Fruit fly (Drosophila melanogaster) whole organism, prepupa: ENCODE data around the gene Gcn2.

Experiments used
- Blimp-1 ChIP-seq: fragments of 200-800 bp; sonication (Bioruptor generic); optimal IDR thresholded peaks from 3 replicates; lab custom pipeline; 2017; ENCODE audit warnings: missing biosample characterization, missing genetic modification characterization, mild to moderate bottlenecking, moderate library complexity, missing genetic modification reagents
- CG10631 ChIP-seq: fragments of 200-800 bp; sonication (Bioruptor generic); optimal IDR thresholded peaks from 2 replicates; lab custom pipeline; 2016; ENCODE audit warnings: missing biosample characterization, missing genetic modification characterization
- CG10669 ChIP-seq: fragments of 200-800 bp; sonication (Bioruptor generic); optimal IDR thresholded peaks from 3 replicates; lab custom pipeline; 2018; ENCODE audit warnings: missing biosample characterization, mild to moderate bottlenecking, missing genetic modification characterization, moderate library complexity
- CG11294 ChIP-seq: fragments of 200-800 bp; sonication (Bioruptor generic); IDR thresholded peaks from 2 replicates; pipeline ENCODE4 v1.3.6; 2022; ENCODE audit warnings: missing biosample characterization, missing genetic modification characterization
- CG11762 ChIP-seq: fragments of 200-800 bp; sonication (Bioruptor generic); optimal IDR thresholded peaks from 3 replicates; lab custom pipeline; 2016; ENCODE audit warnings: missing biosample characterization, missing genetic modification characterization; ENCODE audit not compliant: insufficient read depth
- CG11902 ChIP-seq: fragments of 200-800 bp; sonication (Bioruptor generic); optimal IDR thresholded peaks from 3 replicates; lab custom pipeline; 2016; ENCODE audit warnings: missing biosample characterization, missing genetic modification characterization
- CG15336 ChIP-seq: fragments of 200-800 bp; sonication (Bioruptor generic); IDR thresholded peaks from 2 replicates; pipeline ENCODE4 v1.3.6; 2022; ENCODE audit warnings: missing biosample characterization, missing genetic modification characterization
- CG1621 ChIP-seq: fragments of 200-800 bp; sonication (Bioruptor generic); optimal IDR thresholded peaks from 3 replicates; lab custom pipeline; 2018; ENCODE audit warnings: missing biosample characterization, mild to moderate bottlenecking, missing genetic modification characterization
- CG16779 ChIP-seq: fragments of 200-800 bp; sonication (Bioruptor generic); optimal IDR thresholded peaks from 3 replicates; lab custom pipeline; 2017; ENCODE audit warnings: missing biosample characterization, mild to moderate bottlenecking, missing genetic modification characterization
- CG3032 ChIP-seq: fragments of 200-800 bp; optimal IDR thresholded peaks from 2 replicates; lab custom pipeline; 2019; ENCODE audit warnings: missing biosample characterization, mild to moderate bottlenecking, missing genetic modification characterization, moderate library complexity
- CG31627 ChIP-seq: fragments of 200-800 bp; sonication (Bioruptor generic); optimal IDR thresholded peaks from 3 replicates; lab custom pipeline; 2016; ENCODE audit warnings: missing biosample characterization, missing genetic modification characterization
- CG32006 ChIP-seq: fragments of 200-800 bp; sonication (Bioruptor generic); optimal IDR thresholded peaks from 3 replicates; lab custom pipeline; 2017; ENCODE audit warnings: missing biosample characterization, mild to moderate bottlenecking, missing genetic modification characterization
- CG34406 ChIP-seq: fragments of 200-800 bp; sonication (Bioruptor generic); optimal IDR thresholded peaks from 3 replicates; lab custom pipeline; 2016; ENCODE audit warnings: missing biosample characterization, missing genetic modification characterization
- CG4318 ChIP-seq: fragments of 200-800 bp; sonication (Bioruptor generic); optimal IDR thresholded peaks from 3 replicates; lab custom pipeline; 2017; ENCODE audit warnings: missing biosample characterization, mild to moderate bottlenecking, missing genetic modification characterization
- CG6163 ChIP-seq: fragments of 200-800 bp; sonication (Bioruptor generic); IDR thresholded peaks from 3 replicates; pipeline ENCODE4 v1.3.6; 2022; ENCODE audit warnings: missing biosample characterization, missing genetic modification characterization
- CG6276 ChIP-seq: fragments of 200-800 bp; sonication (Bioruptor generic); optimal IDR thresholded peaks from 2 replicates; lab custom pipeline; 2017; ENCODE audit warnings: missing biosample characterization, mild to moderate bottlenecking, missing genetic modification characterization
- CG6792 ChIP-seq: fragments of 200-800 bp; sonication (Bioruptor generic); optimal IDR thresholded peaks from 3 replicates; lab custom pipeline; 2016; ENCODE audit warnings: missing biosample characterization, missing genetic modification characterization
- CG6808 ChIP-seq: fragments of 200-800 bp; sonication (Bioruptor generic); optimal IDR thresholded peaks from 3 replicates; lab custom pipeline; 2017; ENCODE audit warnings: missing biosample characterization, missing genetic modification characterization, mild to moderate bottlenecking, moderate library complexity, missing genetic modification reagents
- CG8119 ChIP-seq: fragments of 200-800 bp; sonication (Bioruptor generic); IDR thresholded peaks from 3 replicates; pipeline ENCODE4 v1.3.6; 2022; ENCODE audit warnings: missing biosample characterization, missing genetic modification characterization
- CG8319 ChIP-seq: fragments of 200-800 bp; sonication (Bioruptor generic); optimal IDR thresholded peaks from 3 replicates; lab custom pipeline; 2016; ENCODE audit warnings: missing biosample characterization, missing genetic modification characterization
- CG8632 ChIP-seq: fragments of 200-800 bp; sonication (Bioruptor generic); optimal IDR thresholded peaks from 3 replicates; lab custom pipeline; 2016; ENCODE audit warnings: missing biosample characterization, missing genetic modification characterization
- CG9139 ChIP-seq: fragments of 200-800 bp; sonication (Bioruptor generic); optimal IDR thresholded peaks from 3 replicates; lab custom pipeline; 2017; ENCODE audit warnings: missing biosample characterization, mild to moderate bottlenecking, missing genetic modification characterization
- Eip78C ChIP-seq: fragments of 200-800 bp; sonication (Bioruptor generic); peaks from one replicate; lab custom pipeline; 2016; ENCODE audit warnings: missing biosample characterization, missing genetic modification characterization
- Eip93F ChIP-seq: fragments of 200-800 bp; sonication (Bioruptor generic); optimal IDR thresholded peaks from 2 replicates; lab custom pipeline; 2016; ENCODE audit warnings: missing biosample characterization, mild to moderate bottlenecking, missing genetic modification characterization
- Ets21C ChIP-seq: fragments of 200-800 bp; sonication (Bioruptor generic); optimal IDR thresholded peaks from 3 replicates; lab custom pipeline; 2016; ENCODE audit warnings: missing biosample characterization, missing genetic modification characterization
- Ets96B ChIP-seq: fragments of 200-800 bp; optimal IDR thresholded peaks from 2 replicates; lab custom pipeline; 2019; ENCODE audit warnings: missing biosample characterization, mild to moderate bottlenecking, missing genetic modification characterization, moderate library complexity
- Hr4 ChIP-seq: fragments of 200-800 bp; sonication (Bioruptor generic); optimal IDR thresholded peaks from 3 replicates; lab custom pipeline; 2016; ENCODE audit warnings: missing biosample characterization, missing genetic modification characterization
- Lpt ChIP-seq: fragments of 200-800 bp; sonication (Bioruptor generic); optimal IDR thresholded peaks from 3 replicates; lab custom pipeline; 2016; ENCODE audit warnings: missing biosample characterization, missing genetic modification characterization
- Met ChIP-seq: fragments of 200-800 bp; sonication (Bioruptor generic); optimal IDR thresholded peaks from 3 replicates; lab custom pipeline; 2016; ENCODE audit warnings: missing biosample characterization, missing genetic modification characterization
- OdsH ChIP-seq: fragments of 200-800 bp; sonication (Bioruptor generic); optimal IDR thresholded peaks from 3 replicates; lab custom pipeline; 2016; ENCODE audit warnings: missing biosample characterization, missing genetic modification characterization
- Smox ChIP-seq: fragments of 200-800 bp; sonication (Bioruptor generic); optimal IDR thresholded peaks from 3 replicates; lab custom pipeline; 2016; ENCODE audit warnings: missing biosample characterization, missing genetic modification characterization
- Sox102F ChIP-seq: fragments of 200-800 bp; sonication (Bioruptor generic); optimal IDR thresholded peaks from 2 replicates; lab custom pipeline; 2016; ENCODE audit warnings: missing biosample characterization, mild to moderate bottlenecking, missing genetic modification characterization
- Sox14 ChIP-seq: fragments of 200-800 bp; sonication (Bioruptor generic); optimal IDR thresholded peaks from 3 replicates; lab custom pipeline; 2016; ENCODE audit warnings: missing biosample characterization, missing genetic modification characterization
- achi ChIP-seq: fragments of 200-800 bp; sonication (Bioruptor generic); optimal IDR thresholded peaks from 3 replicates; lab custom pipeline; 2016; ENCODE audit warnings: missing biosample characterization, missing genetic modification characterization
- acj6 ChIP-seq: fragments of 200-800 bp; sonication (Bioruptor generic); optimal IDR thresholded peaks from 3 replicates; lab custom pipeline; 2016; ENCODE audit warnings: missing biosample characterization, missing genetic modification characterization
- cyc ChIP-seq: fragments of 200-800 bp; sonication (Bioruptor generic); optimal IDR thresholded peaks from 3 replicates; lab custom pipeline; 2016; ENCODE audit warnings: missing biosample characterization, missing genetic modification characterization
- dac ChIP-seq: fragments of 200-800 bp; sonication (Bioruptor generic); optimal IDR thresholded peaks from 2 replicates; lab custom pipeline; 2017; ENCODE audit warnings: missing biosample characterization, mild to moderate bottlenecking, missing genetic modification characterization
- dsx ChIP-seq: fragments of 200-800 bp; optimal IDR thresholded peaks from 3 replicates; lab custom pipeline; 2019; ENCODE audit warnings: missing biosample characterization, mild to moderate bottlenecking, missing genetic modification characterization, moderate library complexity; ENCODE audit not compliant: poor library complexity, severe bottlenecking
- esn ChIP-seq: fragments of 200-800 bp; sonication (Bioruptor generic); optimal IDR thresholded peaks from 2 replicates; lab custom pipeline; 2016; ENCODE audit warnings: missing biosample characterization, mild to moderate bottlenecking, missing genetic modification characterization, moderate library complexity
- fd59A ChIP-seq: fragments of 200-800 bp; sonication (Bioruptor generic); optimal IDR thresholded peaks from 2 replicates; lab custom pipeline; 2017; ENCODE audit warnings: missing biosample characterization, mild to moderate bottlenecking, missing genetic modification characterization, missing genetic modification reagents
- fd85E ChIP-seq: fragments of 200-800 bp; sonication (Bioruptor generic); optimal IDR thresholded peaks from 3 replicates; lab custom pipeline; 2016; ENCODE audit warnings: missing biosample characterization, missing genetic modification characterization
- fkh ChIP-seq: fragments of 200-800 bp; sonication (Bioruptor generic); optimal IDR thresholded peaks from 3 replicates; lab custom pipeline; 2017; ENCODE audit warnings: missing biosample characterization, mild to moderate bottlenecking, missing genetic modification characterization, moderate library complexity
- lz ChIP-seq: fragments of 200-800 bp; sonication (Bioruptor generic); optimal IDR thresholded peaks from 3 replicates; lab custom pipeline; 2016; ENCODE audit warnings: missing biosample characterization, missing genetic modification characterization
- net ChIP-seq: fragments of 200-800 bp; sonication (Bioruptor generic); optimal IDR thresholded peaks from 3 replicates; lab custom pipeline; 2016; ENCODE audit warnings: missing biosample characterization, missing genetic modification characterization
- pdm3 ChIP-seq: fragments of 200-800 bp; sonication (Bioruptor generic); optimal IDR thresholded peaks from 3 replicates; lab custom pipeline; 2016; ENCODE audit warnings: missing biosample characterization, missing genetic modification characterization
- salr ChIP-seq, 2 experiments: fragments of 200-800 bp; sonication (Bioruptor generic); optimal IDR thresholded peaks; 3 replicates each; lab custom pipeline; 2016 to 2018; ENCODE audit warnings: missing biosample characterization in 2 of 2, missing genetic modification characterization in 2 of 2, mild to moderate bottlenecking in 1 of 2
- spab ChIP-seq: fragments of 200-800 bp; sonication (Bioruptor generic); optimal IDR thresholded peaks from 2 replicates; lab custom pipeline; 2017; ENCODE audit warnings: missing biosample characterization, mild to moderate bottlenecking, missing genetic modification characterization, missing genetic modification reagents
- ss ChIP-seq, 2 experiments: fragments of 200-800 bp; sonication (Bioruptor generic); optimal IDR thresholded peaks; 2 replicates in 1 of 2; 3 replicates in 1 of 2; lab custom pipeline; 2017 to 2018; ENCODE audit warnings: mild to moderate bottlenecking in 2 of 2, missing biosample characterization in 2 of 2, missing genetic modification characterization in 2 of 2, moderate library complexity in 1 of 2
- svp ChIP-seq: fragments of 200-800 bp; sonication (Bioruptor generic); peaks from one replicate; lab custom pipeline; 2016; ENCODE audit warnings: missing biosample characterization, missing genetic modification characterization
- vri ChIP-seq: fragments of 200-800 bp; sonication (Bioruptor generic); optimal IDR thresholded peaks from 3 replicates; lab custom pipeline; 2016; ENCODE audit warnings: missing biosample characterization, mild to moderate bottlenecking, missing genetic modification characterization

Gcn2 gene

DNA sequence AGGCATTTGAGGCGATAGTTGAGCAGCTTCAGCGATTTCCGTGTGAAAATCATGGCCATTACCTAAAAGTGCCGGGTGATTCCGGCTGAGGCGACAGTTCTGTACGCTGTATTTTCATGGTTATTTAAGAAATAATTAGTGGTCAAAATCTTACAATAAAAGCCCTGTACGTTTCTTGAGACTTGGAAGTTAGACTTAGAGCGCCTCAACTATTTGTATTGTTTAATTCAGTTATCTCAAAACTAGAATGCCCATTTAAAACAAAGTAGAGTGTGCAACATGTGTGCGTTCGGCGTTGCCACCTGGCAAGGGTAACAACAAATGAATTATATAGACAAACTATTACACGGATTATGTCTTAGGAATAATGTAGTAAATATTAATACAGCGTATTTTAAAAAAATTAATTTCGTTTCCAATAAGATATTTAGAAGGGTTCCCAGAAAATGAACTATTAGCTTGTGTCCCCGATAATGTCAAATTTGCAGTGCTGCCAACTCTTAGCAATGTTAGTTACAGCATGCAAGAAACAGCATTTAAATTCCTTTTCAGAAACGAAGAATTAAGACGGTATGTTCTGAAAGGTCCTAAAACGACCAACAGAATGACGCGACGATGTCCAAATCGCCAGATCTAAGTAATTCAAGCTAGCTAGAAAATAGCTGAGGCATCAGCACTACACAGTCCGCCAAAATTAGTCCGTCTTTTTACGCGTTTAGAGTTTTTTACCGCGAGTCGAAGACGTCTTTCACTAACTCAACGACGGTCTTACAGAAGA is 9.2 kb downstream of the Gcn2 start, which contains the start of gene Gprk2:
Gene Gprk2 (plus strand): TSS at position 747 of the 778 bp plus-strand sequence.
- TF ChIP-seq CG15336 (peak; percentile 100), pdm3 (GFP tag; lab: Kevin White, UChicago) (peak; percentile 100), Ets96B (tag; lab: Kevin White, UChicago) (peak; percentile 100), esn (GFP tag; lab: Kevin White, UChicago) (peak; percentile 100), Sox14 (GFP tag; lab: Kevin White, UChicago) (peak; percentile 100), CG3032 (tag; lab: Kevin White, UChicago) (peak; percentile 100), net (GFP tag; lab: Kevin White, UChicago) (peak; percentile 100), CG6808 (peak; percentile 99), spab (GFP tag; lab: Kevin White, UChicago) (peak; percentile 100), CG1621 (tag; lab: Kevin White, UChicago) (peak; percentile 100), Ets21C (peak; percentile 100), CG11902 (peak; percentile 100), CG32006 (GFP tag; lab: Kevin White, UChicago) (peak; percentile 100), CG16779 (tag; lab: Kevin White, UChicago) (peak; percentile 99), CG6792 (GFP tag; lab: Kevin White, UChicago) (peak; percentile 100), CG34406 (GFP tag; lab: Kevin White, UChicago) (peak; percentile 100), vri (GFP tag; lab: Kevin White, UChicago) (peak; percentile 100), Eip78C (GFP tag; lab: Kevin White, UChicago) (peak; percentile 100), CG10631 (GFP tag; lab: Kevin White, UChicago) (peak; percentile 100), Smox (GFP tag; lab: Kevin White, UChicago) (peak; percentile 100), acj6 (GFP tag; lab: Kevin White, UChicago) (peak; percentile 100), CG4318 (peak; percentile 100), CG31627 (GFP tag; lab: Kevin White, UChicago) (peak; percentile 100), svp (GFP tag; lab: Kevin White, UChicago) (peak; percentile 100), Met (GFP tag; lab: Kevin White, UChicago) (peak; percentile 100), fd85E (GFP tag; lab: Kevin White, UChicago) (peak; percentile 99), CG8632 (GFP tag; lab: Kevin White, UChicago) (peak; percentile 100), Sox102F (peak; percentile 100), fd59A (GFP tag; lab: Kevin White, UChicago) (peak; percentile 100), dsx (GFP tag; lab: Kevin White, UChicago) (peak; percentile 99), OdsH (GFP tag; lab: Kevin White, UChicago) (peak; percentile 100), dac (GFP tag; lab: Kevin White, UChicago) (peak; percentile 100), fkh (GFP tag; lab: Kevin White, UChicago) (peak; percentile 95), CG6163 (GFP tag; lab: Robert Waterston, UW) (peak; percentile 100), CG11762 (GFP tag; lab: Kevin White, UChicago) (peak; percentile 100), achi (GFP tag; lab: Kevin White, UChicago) (peak; percentile 100), Hr4 (peak; percentile 100), ss (GFP tag; optimal IDR thresholded peaks at IDR 0.05; lab: Kevin White, UChicago) (peak; percentile 99 to 100), CG10669 (GFP tag; lab: Kevin White, UChicago) (peak; percentile 100), salr (GFP tag; optimal IDR thresholded peaks at IDR 0.05; lab: Kevin White, UChicago) (peak; percentile 100), CG9139 (GFP tag; lab: Kevin White, UChicago) (peak; percentile 100), lz (GFP tag; lab: Kevin White, UChicago) (peak; percentile 100), CG8119 (GFP tag; lab: Robert Waterston, UW) (peak; percentile 100), CG6276 (GFP tag; lab: Kevin White, UChicago) (peak; percentile 100), Blimp-1 (GFP tag; lab: Kevin White, UChicago) (peak; percentile 99), CG8319 (GFP tag; lab: Kevin White, UChicago) (peak; percentile 99), cyc (GFP tag; lab: Kevin White, UChicago) (peak; percentile 100), Eip93F (GFP tag; lab: Kevin White, UChicago) (peak; percentile 100), CG11294 (GFP tag; lab: Robert Waterston, UW) (peak; percentile 100), Lpt (GFP tag; lab: Kevin White, UChicago) (peak; percentile 100)
